Fruit fly (Drosophila melanogaster): ENCODE results near the gene CG5535.

- TF ChIP-seq Dll (optimal IDR thresholded peaks at IDR 0.05) (no peak), usp (GFP tag; optimal IDR thresholded peaks at IDR 0.05) (no peak), psq (optimal IDR thresholded peaks at IDR 0.05) (no peak)
Observed at dm6 chr3L:17804511-17804910, 52.1 kb downstream of the CG5535 start, which contains the start of gene ais.

All from whole organism.